Worm (Caenorhabditis elegans): Measurements from ENCODE around the gene phat-6.

phat-6 gene

ce11 chrX:15188986-15189675 is 5.1 kb downstream of the phat-6 start:
- TF ChIP-seq klf-2 (GFP tag; conservative IDR thresholded peaks at IDR 0.05) (no peak), ztf-29 (GFP tag; IDR thresholded peaks at IDR 0.05) (no peak), med-1 (GFP tag; optimal IDR thresholded peaks at IDR 0.05; ENCODE audit: insufficient read depth) (no peak), tab-1 (GFP tag; IDR thresholded peaks at IDR 0.05) (0 out of 2 replicates have a peak, but pooled peaks have one; percentile 26), ztf-23 (GFP tag; IDR thresholded peaks at IDR 0.05) (no peak), cog-1 (tag; optimal IDR thresholded peaks at IDR 0.05) (peak; percentile 29), flt-1 (GFP tag; IDR thresholded peaks at IDR 0.05) (no peak)

DNA sequence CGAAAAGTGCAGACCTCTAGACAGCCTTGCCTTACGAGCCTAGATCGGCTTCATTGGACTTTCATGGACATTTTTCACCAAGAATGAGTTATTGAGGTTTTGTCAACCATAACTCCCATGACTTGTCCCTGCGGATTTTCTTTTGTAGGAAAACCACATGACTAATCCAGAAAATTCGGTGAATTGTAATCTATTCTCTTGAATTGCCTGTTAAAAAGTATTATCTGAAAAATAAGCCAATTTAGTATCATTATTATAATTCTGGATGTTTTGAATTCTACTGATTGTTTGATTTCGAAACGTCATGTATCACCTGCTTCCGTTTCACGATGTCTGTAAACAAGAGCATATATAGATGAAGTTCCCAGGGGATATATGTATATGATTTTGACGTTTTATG is 5.7 kb downstream of the phat-6 start:
- no peak for TF ChIP-seq ztf-23 (GFP tag; IDR thresholded peaks at IDR 0.05)
- TF ChIP-seq cog-1 (tag; optimal IDR thresholded peaks at IDR 0.05): no peak
- no peak for TF ChIP-seq T22C8.4 (GFP tag; IDR thresholded peaks at IDR 0.05)
- TF ChIP-seq med-1 (GFP tag; optimal IDR thresholded peaks at IDR 0.05; ENCODE audit: insufficient read depth): no peak
- TF ChIP-seq tab-1 (GFP tag; IDR thresholded peaks at IDR 0.05): no peak
- TF ChIP-seq ref-1 (GFP tag; conservative IDR thresholded peaks at IDR 0.05): no peak
- no peak for TF ChIP-seq klf-2 (GFP tag; conservative IDR thresholded peaks at IDR 0.05)
- no peak for TF ChIP-seq ztf-29 (GFP tag; IDR thresholded peaks at IDR 0.05)
- TF ChIP-seq flt-1 (GFP tag; IDR thresholded peaks at IDR 0.05): no peak

- TF ChIP-seq cog-1 (tag; optimal IDR thresholded peaks at IDR 0.05) (peak; percentile 45), tab-1 (GFP tag; IDR thresholded peaks at IDR 0.05) (no peak), ref-1 (GFP tag; conservative IDR thresholded peaks at IDR 0.05) (no peak), ztf-23 (GFP tag; IDR thresholded peaks at IDR 0.05) (peak; percentile 74), T22C8.4 (GFP tag; IDR thresholded peaks at IDR 0.05) (no peak), med-1 (GFP tag; optimal IDR thresholded peaks at IDR 0.05; ENCODE audit: insufficient read depth) (no peak), klf-2 (GFP tag; conservative IDR thresholded peaks at IDR 0.05) (0 out of 2 replicates have a peak, but pooled peaks have one; percentile 4), ztf-29 (GFP tag; IDR thresholded peaks at IDR 0.05) (no peak), flt-1 (GFP tag; IDR thresholded peaks at IDR 0.05) (peak; percentile 84)
Observed at ce11 chrX:15181454-15181853, 12.7 kb downstream of the phat-6 start, which contains the start of gene pkhm-2. TSS of gene pkhm-2 (minus strand) at chrX:15181465.

DNA sequence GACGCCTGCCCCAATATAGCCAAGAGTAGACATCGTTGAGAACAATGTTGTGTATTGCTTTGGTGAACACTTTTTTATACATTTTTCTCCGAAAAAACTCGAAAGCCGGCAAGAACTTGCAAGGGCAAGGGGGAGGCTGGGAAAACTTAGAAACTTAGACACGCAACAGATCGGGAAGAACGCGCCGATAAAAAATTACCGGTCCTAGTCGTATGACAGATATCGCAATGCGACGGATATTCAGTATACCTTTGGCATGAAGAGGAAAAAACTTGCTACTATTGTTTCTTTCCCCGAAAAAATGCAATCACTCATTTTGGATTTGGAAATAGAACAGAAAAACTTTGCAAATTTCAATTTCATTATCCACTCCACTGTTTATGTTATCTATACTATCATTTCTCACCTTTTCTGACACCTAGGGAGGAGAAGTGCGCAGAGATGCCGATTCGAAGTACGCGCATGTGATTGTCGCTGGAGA is 17.7 kb downstream of the phat-6 start, which contains the start of gene col-41:
col-41 (minus strand) TSS at position 51 of the 481 bp plus-strand sequence.
- no peak for TF ChIP-seq klf-2 (GFP tag; conservative IDR thresholded peaks at IDR 0.05)
- no peak for TF ChIP-seq ztf-29 (GFP tag; IDR thresholded peaks at IDR 0.05)
- no peak for TF ChIP-seq cog-1 (tag; optimal IDR thresholded peaks at IDR 0.05)
- TF ChIP-seq ref-1 (GFP tag; conservative IDR thresholded peaks at IDR 0.05): no peak
- TF ChIP-seq tab-1 (GFP tag; IDR thresholded peaks at IDR 0.05): no peak
- no peak for TF ChIP-seq T22C8.4 (GFP tag; IDR thresholded peaks at IDR 0.05)
- no peak for TF ChIP-seq ztf-23 (GFP tag; IDR thresholded peaks at IDR 0.05)
- TF ChIP-seq flt-1 (GFP tag; IDR thresholded peaks at IDR 0.05): no peak

DNA sequence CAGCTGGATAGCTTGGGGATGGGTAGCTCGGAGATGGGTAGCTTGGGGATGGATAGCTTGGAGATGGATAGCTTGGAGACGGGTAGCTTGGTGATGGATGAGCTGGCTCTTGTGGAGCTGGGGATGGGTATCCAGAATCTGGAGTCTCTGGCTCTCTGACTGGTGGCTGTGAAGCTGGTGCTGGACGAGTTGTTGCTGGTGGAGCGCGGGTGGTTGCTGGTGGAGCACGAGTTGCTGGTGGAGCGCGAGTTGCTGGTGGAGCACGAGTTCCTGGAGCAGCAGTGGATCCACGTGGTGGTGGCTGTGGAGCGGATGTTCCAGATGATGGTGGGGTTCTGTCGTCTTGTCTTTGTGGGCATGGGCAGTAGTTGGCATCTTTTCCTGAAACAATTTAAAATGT is 19.0 kb downstream of the phat-6 start:
- no peak for TF ChIP-seq tab-1 (GFP tag; IDR thresholded peaks at IDR 0.05)

DNA sequence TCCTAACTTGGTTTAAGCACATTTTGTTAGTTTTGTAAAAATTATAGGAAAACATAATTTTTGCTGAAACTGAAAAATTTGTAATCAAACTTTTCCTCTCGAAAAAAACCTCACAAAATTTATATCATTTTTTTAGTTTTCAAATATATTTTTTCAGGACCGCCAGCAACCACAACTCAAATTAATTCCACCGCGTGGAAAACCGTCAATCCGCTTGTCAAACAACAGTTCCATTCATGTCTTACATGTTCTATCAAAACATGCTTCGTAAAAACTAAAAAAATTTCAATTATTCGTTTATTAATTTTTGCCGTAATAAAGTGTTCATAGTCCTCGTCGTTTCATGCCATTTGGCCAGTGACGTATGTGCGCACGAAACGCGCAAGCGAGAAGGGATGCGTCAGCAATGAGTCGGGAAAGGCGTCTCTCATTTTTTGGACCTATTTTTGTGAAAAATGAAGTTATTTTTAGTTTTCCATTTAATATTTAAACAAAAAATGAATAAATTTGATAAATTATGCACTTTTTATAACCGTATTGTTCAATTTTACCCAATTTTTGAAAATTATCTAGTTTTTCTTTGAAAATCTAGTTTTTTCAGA is 20.8 kb downstream of the phat-6 start, which contains the start of gene ucr-2.2:
ucr-2.2 (plus strand) TSS at position 602 of the 602 bp plus-strand sequence.
- no peak for TF ChIP-seq T22C8.4 (GFP tag; IDR thresholded peaks at IDR 0.05)
- no peak for TF ChIP-seq med-1 (GFP tag; optimal IDR thresholded peaks at IDR 0.05; ENCODE audit: insufficient read depth)
- no peak for TF ChIP-seq ztf-29 (GFP tag; IDR thresholded peaks at IDR 0.05)
- 0 out of 2 replicates have a peak, but pooled peaks have one; percentile 51 for TF ChIP-seq flt-1 (GFP tag; IDR thresholded peaks at IDR 0.05)
- TF ChIP-seq cog-1 (tag; optimal IDR thresholded peaks at IDR 0.05): peak; percentile 57

DNA sequence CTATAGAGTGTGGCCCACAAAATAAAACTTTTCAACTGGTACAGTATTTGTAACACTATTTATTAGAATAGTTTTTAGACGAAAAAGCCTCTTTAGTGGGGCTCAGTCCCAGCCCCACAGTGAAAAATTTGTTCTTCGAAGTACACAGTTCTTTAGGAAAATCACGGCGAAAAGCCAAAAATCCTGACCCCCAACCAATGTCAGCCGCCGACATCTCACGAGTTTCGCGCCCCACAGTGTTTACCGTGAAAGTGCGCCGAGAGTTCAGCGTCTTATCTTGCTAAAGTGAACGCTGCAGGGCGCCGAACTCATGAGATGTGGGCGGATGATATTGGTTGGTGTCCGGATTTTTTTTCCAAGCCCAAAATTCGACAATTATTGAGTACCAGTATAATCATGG is 23.2 kb downstream of the phat-6 start:
- TF ChIP-seq T22C8.4 (GFP tag; IDR thresholded peaks at IDR 0.05): no peak
- no peak for TF ChIP-seq flt-1 (GFP tag; IDR thresholded peaks at IDR 0.05)
- no peak for TF ChIP-seq ztf-23 (GFP tag; IDR thresholded peaks at IDR 0.05)
- TF ChIP-seq ztf-29 (GFP tag; IDR thresholded peaks at IDR 0.05): no peak
- no peak for TF ChIP-seq med-1 (GFP tag; optimal IDR thresholded peaks at IDR 0.05; ENCODE audit: insufficient read depth)
- no peak for TF ChIP-seq cog-1 (tag; optimal IDR thresholded peaks at IDR 0.05)
- no peak for TF ChIP-seq klf-2 (GFP tag; conservative IDR thresholded peaks at IDR 0.05)

DNA sequence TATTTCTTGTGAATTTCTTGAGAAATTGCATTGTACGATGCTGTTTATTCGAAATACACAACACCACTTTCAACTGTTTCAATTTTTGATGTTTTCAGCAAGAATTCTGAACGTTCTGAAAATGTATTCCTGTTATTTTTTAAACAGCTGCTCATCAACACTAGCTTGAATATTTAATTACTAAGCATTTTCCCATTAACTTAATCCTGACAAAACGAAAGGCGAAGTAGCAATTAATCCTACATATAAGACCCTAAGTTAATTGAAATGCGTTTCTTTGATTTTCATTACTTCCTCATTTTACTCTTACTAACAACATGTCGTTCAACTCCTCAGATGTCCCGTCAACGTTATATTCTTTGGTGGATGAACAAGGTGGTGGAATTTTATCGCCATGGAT is 25.8 kb downstream of the phat-6 start, which contains the start of gene ocr-3:
ocr-3 (plus strand) TSS at position 301 of the 400 bp plus-strand sequence.
- TF ChIP-seq T22C8.4 (GFP tag; IDR thresholded peaks at IDR 0.05) (no peak), med-1 (GFP tag; optimal IDR thresholded peaks at IDR 0.05; ENCODE audit: insufficient read depth) (no peak), ref-1 (GFP tag; conservative IDR thresholded peaks at IDR 0.05) (no peak), flt-1 (GFP tag; IDR thresholded peaks at IDR 0.05) (no peak), cog-1 (tag; optimal IDR thresholded peaks at IDR 0.05) (no peak)

DNA sequence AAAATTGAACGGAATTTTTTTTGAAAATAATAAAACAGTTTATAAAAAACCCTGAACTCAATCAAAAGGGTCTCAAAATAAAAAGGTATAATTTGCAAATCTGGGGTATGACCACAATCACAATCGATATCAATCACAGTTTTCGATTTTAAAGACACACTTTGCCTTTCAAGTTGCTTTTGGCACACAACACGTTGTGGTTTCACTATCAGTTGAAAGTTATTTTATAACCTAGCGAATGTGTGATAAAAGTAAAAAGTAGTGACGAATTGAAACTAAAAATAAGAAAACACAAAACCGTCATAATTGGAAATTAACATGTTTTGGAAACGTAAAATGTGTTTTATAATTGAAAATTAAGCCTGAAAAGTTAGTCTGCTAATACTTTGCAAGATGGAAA is 26.5 kb downstream of the phat-6 start:
- no peak for TF ChIP-seq ztf-23 (GFP tag; IDR thresholded peaks at IDR 0.05)

ce11 chrX:15166122-15166521 is 28.1 kb downstream of the phat-6 start, which contains the start of gene T10B10.8:
TSS of gene T10B10.8 (minus strand) at chrX:15166222.
- TF ChIP-seq med-1 (GFP tag; optimal IDR thresholded peaks at IDR 0.05; ENCODE audit: insufficient read depth) (no peak), ztf-29 (GFP tag; IDR thresholded peaks at IDR 0.05) (no peak), cog-1 (tag; optimal IDR thresholded peaks at IDR 0.05) (no peak), ref-1 (GFP tag; conservative IDR thresholded peaks at IDR 0.05) (no peak), T22C8.4 (GFP tag; IDR thresholded peaks at IDR 0.05) (no peak), ztf-23 (GFP tag; IDR thresholded peaks at IDR 0.05) (no peak), flt-1 (GFP tag; IDR thresholded peaks at IDR 0.05) (no peak), tab-1 (GFP tag; IDR thresholded peaks at IDR 0.05) (no peak), klf-2 (GFP tag; conservative IDR thresholded peaks at IDR 0.05) (no peak)

Measured in whole organism, midembryonic.